Fruit fly (Drosophila melanogaster): ENCODE measurements around the gene 140up.

Gene 140up

DNA sequence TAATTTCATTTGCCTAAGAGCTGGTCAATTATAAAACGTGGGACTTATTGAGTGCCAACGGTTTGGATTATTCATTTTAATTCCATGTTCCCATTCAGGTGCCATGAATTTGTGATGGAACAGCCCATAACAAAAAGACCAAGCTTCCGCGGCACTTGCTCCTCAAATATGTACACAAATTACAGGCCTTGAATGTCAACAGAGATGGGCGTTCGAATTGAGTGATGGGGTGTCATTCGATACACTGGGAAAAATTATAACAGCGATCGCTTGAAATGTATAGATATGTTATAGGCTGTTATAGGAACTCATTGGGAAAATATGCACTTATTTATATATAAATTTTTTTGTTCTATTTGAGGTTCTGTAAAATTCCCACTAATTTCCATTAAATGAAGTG is 9.3 kb downstream of the 140up start:
- TF ChIP-seq ham (GFP tag; IDR thresholded peaks at IDR 0.05) (no peak), CG12769 (tag; optimal IDR thresholded peaks at IDR 0.05) (no peak), NfI (GFP tag; optimal IDR thresholded peaks at IDR 0.05) (no peak), CG10366 (GFP tag; IDR thresholded peaks at IDR 0.05) (no peak), bsh (GFP tag; optimal IDR thresholded peaks at IDR 0.05) (peak in 1 of 2 experiments; percentile 3), klu (GFP tag; IDR thresholded peaks at IDR 0.05) (no peak), ATbp (GFP tag; optimal IDR thresholded peaks at IDR 0.05) (peak; percentile 44), CG18599 (GFP tag; optimal IDR thresholded peaks at IDR 0.05) (no peak), CG6813 (GFP tag; optimal IDR thresholded peaks at IDR 0.05) (peak; percentile 22), Med (GFP tag) (peak; percentile 57), Side (GFP tag; optimal IDR thresholded peaks at IDR 0.05) (no peak), so (GFP tag; IDR thresholded peaks at IDR 0.05) (no peak), bab2 (GFP tag; optimal IDR thresholded peaks at IDR 0.05) (peak; percentile 10), z (GFP tag; IDR thresholded peaks at IDR 0.05) (no peak), Hr78 (GFP tag; optimal IDR thresholded peaks at IDR 0.05) (peak in 1 of 2 experiments; percentile 18), tap (tag; optimal IDR thresholded peaks at IDR 0.05) (peak; percentile 36), dmrt99B (tag; optimal IDR thresholded peaks at IDR 0.05) (peak; percentile 21), sens (GFP tag) (peak; percentile 80), MTF-1 (GFP tag; optimal IDR thresholded peaks at IDR 0.05; ENCODE audit: borderline replicate concordance) (no peak), hkb (optimal IDR thresholded peaks at IDR 0.05) (no peak), hkb (GFP tag; IDR thresholded peaks at IDR 0.05) (0 out of 2 replicates have a peak, but pooled peaks have one; percentile 18), Asciz (GFP tag; optimal IDR thresholded peaks at IDR 0.05) (peak; percentile 42), lab (GFP tag; optimal IDR thresholded peaks at IDR 0.05) (peak; percentile 24), Sox102F (GFP tag; optimal IDR thresholded peaks at IDR 0.05) (peak; percentile 24), Bdp1 (GFP tag; optimal IDR thresholded peaks at IDR 0.05) (no peak), CG16813 (GFP tag; IDR thresholded peaks at IDR 0.05; ENCODE audit: partially characterized antibody) (no peak), org-1 (GFP tag; optimal IDR thresholded peaks at IDR 0.05) (no peak), CG12219 (GFP tag; optimal IDR thresholded peaks at IDR 0.05) (no peak), CG4707 (GFP tag; optimal IDR thresholded peaks at IDR 0.05) (peak; percentile 2), gce (GFP tag; IDR thresholded peaks at IDR 0.05) (no peak), Ets97D (GFP tag; optimal IDR thresholded peaks at IDR 0.05) (no peak)

DNA sequence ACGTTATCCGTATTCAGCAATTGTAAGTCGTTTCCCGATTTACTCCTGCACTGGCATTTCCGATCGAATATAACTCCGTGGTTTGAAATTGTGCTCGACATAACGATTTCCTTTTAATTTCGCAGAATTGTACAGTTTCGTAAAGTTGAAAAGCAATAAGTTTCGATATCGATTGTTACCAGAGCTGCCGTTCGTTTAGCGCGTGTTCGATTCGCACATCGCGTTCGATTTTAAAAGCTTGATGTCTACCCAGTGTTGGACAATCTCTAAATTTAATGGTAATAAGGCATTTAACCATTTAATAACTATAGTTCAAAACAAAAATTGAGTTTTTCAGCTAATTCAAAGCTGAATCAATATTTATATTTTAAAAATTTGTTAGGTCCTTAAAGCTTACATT is 13.3 kb downstream of the 140up start, which contains the start of gene CG14357:
TSS of gene CG14357 (minus strand) at position 101 of the 400 bp plus-strand sequence.
- TF ChIP-seq CG5180 (GFP tag; optimal IDR thresholded peaks at IDR 0.05) = no peak
- no peak for TF ChIP-seq sens-2 (GFP tag; IDR thresholded peaks at IDR 0.05)
- peak; percentile 17 for TF ChIP-seq stwl (tag; optimal IDR thresholded peaks at IDR 0.05)
- no peak for TF ChIP-seq CG17829 (tag; optimal IDR thresholded peaks at IDR 0.05)
- TF ChIP-seq stc (GFP tag; IDR thresholded peaks at IDR 0.05) = no peak

DNA sequence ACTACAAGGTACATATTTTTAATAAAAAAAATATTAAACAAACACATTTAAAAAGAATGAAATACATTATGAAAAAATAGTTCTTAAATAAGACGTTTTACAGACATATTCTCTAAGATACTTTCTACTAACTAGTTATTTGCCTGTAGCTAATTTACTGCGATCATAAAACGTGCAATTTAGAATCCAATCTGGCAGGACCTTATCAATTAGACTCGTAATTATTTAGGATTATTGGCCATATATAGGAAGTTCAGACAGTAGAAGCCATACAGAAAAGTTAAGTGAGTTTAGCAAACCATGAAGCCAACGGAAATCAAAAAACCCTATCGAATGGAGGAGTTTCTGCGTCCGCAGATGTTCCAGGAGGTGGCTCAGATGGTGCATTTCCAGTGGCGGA is 16.2 kb downstream of the 140up start, which contains the start of gene Or88a:
TSS of gene Or88a (plus strand) at position 301 of the 400 bp plus-strand sequence.
- no peak for TF ChIP-seq Med (GFP tag)
- TF ChIP-seq h (optimal IDR thresholded peaks at IDR 0.05) = no peak
- no peak for TF ChIP-seq Ets65A (GFP tag)
- no peak for TF ChIP-seq hth (optimal IDR thresholded peaks at IDR 0.05)
- no peak for TF ChIP-seq zen2 (GFP tag; IDR thresholded peaks at IDR 0.05; ENCODE audit: partially characterized antibody)
- TF ChIP-seq CG30431 (GFP tag; optimal IDR thresholded peaks at IDR 0.05) = no peak

Data from whole organism, embryonic.